Fruit fly (Drosophila melanogaster): ENCODE measurements around the gene CG1529.

Gene CG1529

dm6 chrX:21031819-21032261, at the start of gene CG1529:
TSS of gene CG1529 (minus strand) at chrX:21031950.
- TF ChIP-seq topi (GFP tag; optimal IDR thresholded peaks at IDR 0.05) (no peak), CG8632 (GFP tag; optimal IDR thresholded peaks at IDR 0.05) (no peak), Eip78C (GFP tag) (peak; percentile 62)

dm6 chrX:21080335-21080734, 48.6 kb upstream of the CG1529 start:
- no peak for TF ChIP-seq CG8319 (GFP tag; optimal IDR thresholded peaks at IDR 0.05)

- TF ChIP-seq cyc (GFP tag; optimal IDR thresholded peaks at IDR 0.05) (peak; percentile 60), OdsH (GFP tag; optimal IDR thresholded peaks at IDR 0.05) (peak; percentile 74), Eip78C (GFP tag) (peak; percentile 89), achi (GFP tag; optimal IDR thresholded peaks at IDR 0.05) (peak; percentile 66), CG11294 (GFP tag; IDR thresholded peaks at IDR 0.05) (peak; percentile 63), net (GFP tag; optimal IDR thresholded peaks at IDR 0.05) (peak; percentile 78), Gug (GFP tag; IDR thresholded peaks at IDR 0.05) (peak; percentile 57), dsx (GFP tag; optimal IDR thresholded peaks at IDR 0.05; ENCODE audit: poor library complexity, severe bottlenecking) (peak; percentile 47), CG15336 (GFP tag; IDR thresholded peaks at IDR 0.05) (peak; percentile 83), Met (GFP tag; optimal IDR thresholded peaks at IDR 0.05) (peak; percentile 78), Hr4 (GFP tag; optimal IDR thresholded peaks at IDR 0.05) (peak; percentile 73), Sox102F (GFP tag; optimal IDR thresholded peaks at IDR 0.05) (peak; percentile 72), CG4318 (GFP tag; optimal IDR thresholded peaks at IDR 0.05) (peak; percentile 64), dac (GFP tag; optimal IDR thresholded peaks at IDR 0.05) (peak; percentile 66), CG6808 (GFP tag; optimal IDR thresholded peaks at IDR 0.05) (peak; percentile 5), svp (GFP tag) (peak; percentile 83), fd85E (GFP tag; optimal IDR thresholded peaks at IDR 0.05) (no peak), CG6854 (GFP tag; optimal IDR thresholded peaks at IDR 0.05) (no peak), CG34406 (GFP tag; optimal IDR thresholded peaks at IDR 0.05) (peak; percentile 40), fkh (GFP tag; optimal IDR thresholded peaks at IDR 0.05) (peak; percentile 52), CG11902 (GFP tag; optimal IDR thresholded peaks at IDR 0.05) (peak; percentile 27), fd59A (GFP tag; optimal IDR thresholded peaks at IDR 0.05) (peak; percentile 11), ss (GFP tag; optimal IDR thresholded peaks at IDR 0.05) (peak in 1 of 2 experiments; percentile 29), esn (GFP tag; optimal IDR thresholded peaks at IDR 0.05) (peak; percentile 71), Sox15 (GFP tag; optimal IDR thresholded peaks at IDR 0.05) (peak; percentile 24), Ets96B (tag; optimal IDR thresholded peaks at IDR 0.05) (peak; percentile 47), lz (GFP tag; optimal IDR thresholded peaks at IDR 0.05) (peak; percentile 65), CG8319 (GFP tag; optimal IDR thresholded peaks at IDR 0.05) (peak; percentile 3), CG32006 (GFP tag; optimal IDR thresholded peaks at IDR 0.05) (peak; percentile 79), Smox (GFP tag; optimal IDR thresholded peaks at IDR 0.05) (peak; percentile 67), Hr39 (GFP tag; optimal IDR thresholded peaks at IDR 0.05) (peak; percentile 73), CG3919 (GFP tag; optimal IDR thresholded peaks at IDR 0.05) (peak; percentile 66), CG6163 (GFP tag; IDR thresholded peaks at IDR 0.05) (peak; percentile 86), topi (GFP tag; optimal IDR thresholded peaks at IDR 0.05) (peak; percentile 49), CG11762 (GFP tag; optimal IDR thresholded peaks at IDR 0.05; ENCODE audit: insufficient read depth) (peak; percentile 40), CG6792 (GFP tag; optimal IDR thresholded peaks at IDR 0.05) (peak; percentile 59), spab (GFP tag; optimal IDR thresholded peaks at IDR 0.05) (no peak), CG6276 (GFP tag; optimal IDR thresholded peaks at IDR 0.05) (peak; percentile 73), vri (GFP tag; optimal IDR thresholded peaks at IDR 0.05) (peak; percentile 31), CG10631 (GFP tag; optimal IDR thresholded peaks at IDR 0.05) (peak; percentile 61), CG16779 (tag; optimal IDR thresholded peaks at IDR 0.05) (no peak), Sox14 (GFP tag; optimal IDR thresholded peaks at IDR 0.05) (peak; percentile 73), pdm3 (GFP tag; optimal IDR thresholded peaks at IDR 0.05) (peak; percentile 68), CG8119 (GFP tag; IDR thresholded peaks at IDR 0.05) (peak; percentile 78), Ets21C (GFP tag; optimal IDR thresholded peaks at IDR 0.05) (peak; percentile 63), CG3032 (tag; optimal IDR thresholded peaks at IDR 0.05) (peak; percentile 33), Eip75B (GFP tag; optimal IDR thresholded peaks at IDR 0.05) (peak; percentile 58)
Observed at dm6 chrX:21074329-21074708, 42.6 kb upstream of the CG1529 start.
